Worm (Caenorhabditis elegans): ENCODE measurements around the gene C08B6.8.
A peak's percentile ranks its signal among the peaks of the same experiment; 100 is the strongest.

Gene C08B6.8

DNA sequence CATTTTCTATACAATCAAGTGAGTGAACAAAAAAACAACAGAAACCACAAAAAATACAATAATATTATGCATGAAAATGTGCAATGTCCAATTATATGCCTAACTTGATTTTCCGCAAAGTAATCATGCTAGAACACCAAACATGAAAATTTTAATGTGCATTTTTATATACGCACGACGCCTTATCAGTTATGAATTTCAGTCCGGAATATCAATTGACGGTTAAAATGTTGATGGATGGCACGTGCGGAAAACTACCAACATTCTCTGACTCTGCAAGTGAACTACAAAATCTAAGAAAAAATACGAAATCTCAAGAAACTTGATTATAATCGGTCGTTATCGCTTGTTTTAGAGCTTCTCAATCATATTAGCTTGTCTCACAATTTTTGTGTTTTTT lies 25.5 kb downstream of the C08B6.8 start:
- no peak for TF ChIP-seq rpc-1 (optimal IDR thresholded peaks at IDR 0.05)
- TF ChIP-seq rpc-1 (tag; optimal IDR thresholded peaks at IDR 0.05) = no peak
- peak; percentile 56 for TF ChIP-seq nhr-80 (tag; optimal IDR thresholded peaks at IDR 0.05)

DNA sequence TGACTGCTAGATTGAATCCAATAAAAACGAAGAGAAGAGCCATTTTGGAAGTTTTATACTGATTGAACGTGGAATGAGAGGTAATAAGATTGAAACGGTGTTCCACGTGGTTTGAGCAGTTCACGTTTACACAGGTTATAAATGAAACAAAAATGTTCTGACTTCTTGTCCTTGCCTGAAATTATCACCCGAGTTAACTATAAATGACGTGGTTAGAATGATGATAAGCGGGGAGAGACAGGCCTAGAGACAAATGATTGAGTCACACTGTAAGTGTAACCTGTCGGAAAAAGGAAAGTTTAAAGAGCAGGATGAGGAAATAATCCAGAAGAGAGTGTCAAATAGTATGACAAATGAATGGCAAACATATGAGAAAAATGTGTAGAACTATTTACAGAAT lies 26.5 kb downstream of the C08B6.8 start, which contains the start of gene C51E3.10:
TSS of gene C51E3.10 (minus strand) at position 181 of the 400 bp plus-strand sequence.
- TF ChIP-seq pha-4 (tag; optimal IDR thresholded peaks at IDR 0.05) (no peak), F10E7.11 (tag; optimal IDR thresholded peaks at IDR 0.05) (no peak), B0035.1 (tag; optimal IDR thresholded peaks at IDR 0.05) (no peak), C17E4.6 (GFP tag; IDR thresholded peaks at IDR 0.05) (no peak), ama-1 (optimal IDR thresholded peaks at IDR 0.05) (no peak), ama-1 (GFP tag; optimal IDR thresholded peaks at IDR 0.05) (no peak), ztf-28 (GFP tag; IDR thresholded peaks at IDR 0.05) (no peak), die-1 (tag; optimal IDR thresholded peaks at IDR 0.05) (no peak), nfyb-1 (GFP tag; IDR thresholded peaks at IDR 0.05) (0 out of 2 replicates have a peak, but pooled peaks have one; percentile 25), xnd-1 (tag; optimal IDR thresholded peaks at IDR 0.05) (no peak), T07F8.4 (tag; optimal IDR thresholded peaks at IDR 0.05) (no peak), Y79H2A.3 (GFP tag; conservative IDR thresholded peaks at IDR 0.05) (no peak), nhr-80 (tag; optimal IDR thresholded peaks at IDR 0.05) (peak; percentile 92), ceh-100 (GFP tag; IDR thresholded peaks at IDR 0.05) (no peak), efl-1 (GFP tag; optimal IDR thresholded peaks at IDR 0.05) (no peak), atf-7 (tag; optimal IDR thresholded peaks at IDR 0.05) (peak; percentile 54), snpc-1.3 (tag; optimal IDR thresholded peaks at IDR 0.05; ENCODE audit: insufficient read depth) (no peak), bed-1 (GFP tag; IDR thresholded peaks at IDR 0.05) (no peak), unc-62 (GFP tag; optimal IDR thresholded peaks at IDR 0.05) (peak; percentile 5), F23B12.7 (tag; optimal IDR thresholded peaks at IDR 0.05; ENCODE audit: insufficient read depth) (no peak), nhr-90 (tag; optimal IDR thresholded peaks at IDR 0.05) (peak; percentile 26), F55B11.4 (tag; optimal IDR thresholded peaks at IDR 0.05; ENCODE audit: borderline replicate concordance, insufficient read depth) (no peak), zim-3 (tag; optimal IDR thresholded peaks at IDR 0.05) (no peak), ceh-27 (GFP tag; optimal IDR thresholded peaks at IDR 0.05) (no peak), Y53F4B.3 (GFP tag; IDR thresholded peaks at IDR 0.05) (no peak), B0336.3 (GFP tag; IDR thresholded peaks at IDR 0.05) (no peak), F37B4.10 (GFP tag; IDR thresholded peaks at IDR 0.05) (no peak), mxl-1 (tag; optimal IDR thresholded peaks at IDR 0.05) (no peak), ztf-26 (tag; optimal IDR thresholded peaks at IDR 0.05) (no peak), ets-4 (GFP tag; optimal IDR thresholded peaks at IDR 0.05) (peak; percentile 47), snpc-4 (GFP tag; optimal IDR thresholded peaks at IDR 0.05) (no peak), snpc-4 (tag; optimal IDR thresholded peaks at IDR 0.05) (no peak), Y56A3A.18 (GFP tag; IDR thresholded peaks at IDR 0.05) (no peak), B0019.2 (GFP tag; conservative IDR thresholded peaks at IDR 0.05) (no peak), mel-28 (tag; optimal IDR thresholded peaks at IDR 0.05; ENCODE audit: borderline replicate concordance) (no peak), ztf-22 (GFP tag; optimal IDR thresholded peaks at IDR 0.05) (no peak), cebp-1 (GFP tag; IDR thresholded peaks at IDR 0.05) (no peak), cebp-1 (tag; optimal IDR thresholded peaks at IDR 0.05) (no peak), egl-18 (GFP tag; IDR thresholded peaks at IDR 0.05) (no peak), zfh-2 (GFP tag; conservative IDR thresholded peaks at IDR 0.05) (no peak), bed-2 (GFP tag; IDR thresholded peaks at IDR 0.05) (no peak), mcd-1 (GFP tag; IDR thresholded peaks at IDR 0.05) (no peak), ekl-4 (GFP tag; IDR thresholded peaks at IDR 0.05) (no peak), let-607 (tag; optimal IDR thresholded peaks at IDR 0.05) (peak; percentile 71 to 80), Y67H2A.10 (GFP tag; conservative IDR thresholded peaks at IDR 0.05) (no peak), snpc-3.4 (tag; optimal IDR thresholded peaks at IDR 0.05) (no peak), hsf-1 (GFP tag; IDR thresholded peaks at IDR 0.05) (no peak)

Data from whole organism, young adult.